Worm (Caenorhabditis elegans): Measurements from ENCODE around the gene Y38F2AL.12.

The Y38F2AL.12 gene

ce11 chrIV:2311554-2311953, 4.8 kb upstream of the Y38F2AL.12 start:
- TF ChIP-seq hif-1 (tag; optimal IDR thresholded peaks at IDR 0.05) (no peak), saeg-2 (GFP tag; IDR thresholded peaks at IDR 0.05) (no peak), lin-38 (GFP tag; IDR thresholded peaks at IDR 0.05) (peak; percentile 92)

ce11 chrIV:2313721-2314683, 2.4 kb upstream of the Y38F2AL.12 start, which contains the start of gene vha-11:
vha-11 (minus strand) TSS chrIV:2314567.
- 0 out of 2 replicates have a peak, but pooled peaks have one; percentile 7 for TF ChIP-seq mdt-29 (GFP tag; IDR thresholded peaks at IDR 0.05)
- 0 out of 2 replicates have a peak, but pooled peaks have one; percentile 4 for TF ChIP-seq lim-7 (GFP tag; IDR thresholded peaks at IDR 0.05)
- peak; percentile 27; the same call in 1 of the 2 replicates for TF ChIP-seq pha-4 (GFP tag; IDR thresholded peaks at IDR 0.05)
- no peak for TF ChIP-seq pha-4 (tag; optimal IDR thresholded peaks at IDR 0.05)
- 0 out of 2 replicates have a peak, but pooled peaks have one; percentile 3 for TF ChIP-seq madf-9 (GFP tag; conservative IDR thresholded peaks at IDR 0.05)
- peak; percentile 1 for TF ChIP-seq sdz-12 (GFP tag; optimal IDR thresholded peaks at IDR 0.05)
- peak; percentile 62 for TF ChIP-seq ama-1 (optimal IDR thresholded peaks at IDR 0.05)
- TF ChIP-seq mes-2 (tag; optimal IDR thresholded peaks at IDR 0.05; ENCODE audit: poor library complexity, severe bottlenecking), result peak; percentile 10
- TF ChIP-seq vab-7 (GFP tag; IDR thresholded peaks at IDR 0.05), result no peak
- TF ChIP-seq nhr-102 (tag; optimal IDR thresholded peaks at IDR 0.05), result peak; percentile 28
- no peak for TF ChIP-seq daf-16 (GFP tag; optimal IDR thresholded peaks at IDR 0.05)
- TF ChIP-seq daf-16 (tag; optimal IDR thresholded peaks at IDR 0.05), result peak; percentile 28
- no peak for TF ChIP-seq cey-2 (tag; optimal IDR thresholded peaks at IDR 0.05; ENCODE audit: borderline replicate concordance, insufficient read depth)
- peak; percentile 56 for TF ChIP-seq Y48G9A.11 (GFP tag; IDR thresholded peaks at IDR 0.05)
- TF ChIP-seq lin-38 (GFP tag; IDR thresholded peaks at IDR 0.05), result peak; percentile 76
- TF ChIP-seq aha-1 (tag), result peak; percentile 99
- no peak for TF ChIP-seq ztf-7 (tag; optimal IDR thresholded peaks at IDR 0.05)
- no peak for TF ChIP-seq R02D3.7 (tag; optimal IDR thresholded peaks at IDR 0.05)
- TF ChIP-seq zfp-3 (GFP tag; conservative IDR thresholded peaks at IDR 0.05), result peak; percentile 51; the same call in 1 of the 2 replicates
- peak; percentile 90 for TF ChIP-seq ceh-28 (tag; optimal IDR thresholded peaks at IDR 0.05)
- TF ChIP-seq tra-1 (GFP tag; IDR thresholded peaks at IDR 0.05), result 0 out of 2 replicates have a peak, but pooled peaks have one; percentile 13

- no peak for TF ChIP-seq spr-3 (GFP tag; optimal IDR thresholded peaks at IDR 0.05)
- no peak for TF ChIP-seq skn-1 (tag; optimal IDR thresholded peaks at IDR 0.05)
- no peak for TF ChIP-seq daf-16 (GFP tag; optimal IDR thresholded peaks at IDR 0.05)
- TF ChIP-seq daf-16 (tag; optimal IDR thresholded peaks at IDR 0.05), result no peak
- no peak for TF ChIP-seq T20F7.1 (GFP tag; optimal IDR thresholded peaks at IDR 0.05)
- TF ChIP-seq ceh-82 (tag; optimal IDR thresholded peaks at IDR 0.05), result no peak
- peak in 1 of 2 experiments; percentile 10 for TF ChIP-seq lsy-2 (tag; optimal IDR thresholded peaks at IDR 0.05)
- no peak for TF ChIP-seq arid-1 (GFP tag; conservative IDR thresholded peaks at IDR 0.05)
- TF ChIP-seq daf-8 (GFP tag; IDR thresholded peaks at IDR 0.05), result no peak
- TF ChIP-seq ceh-28 (tag; optimal IDR thresholded peaks at IDR 0.05), result peak; percentile 75
- TF ChIP-seq daf-12 (tag; optimal IDR thresholded peaks at IDR 0.05), result no peak
- no peak for TF ChIP-seq pha-4 (GFP tag; IDR thresholded peaks at IDR 0.05)
- TF ChIP-seq pha-4 (tag; optimal IDR thresholded peaks at IDR 0.05), result no peak
- no peak for TF ChIP-seq nhr-111 (GFP tag; optimal IDR thresholded peaks at IDR 0.05)
- TF ChIP-seq mes-2 (tag; optimal IDR thresholded peaks at IDR 0.05; ENCODE audit: poor library complexity, severe bottlenecking), result no peak
- no peak for TF ChIP-seq hlh-11 (tag; optimal IDR thresholded peaks at IDR 0.05)
- TF ChIP-seq zip-2 (tag; optimal IDR thresholded peaks at IDR 0.05), result no peak
- no peak for TF ChIP-seq Y5F2A.4 (GFP tag; optimal IDR thresholded peaks at IDR 0.05)
- TF ChIP-seq tag-97 (GFP tag; IDR thresholded peaks at IDR 0.05), result no peak
- TF ChIP-seq cey-2 (tag; optimal IDR thresholded peaks at IDR 0.05; ENCODE audit: borderline replicate concordance, insufficient read depth), result no peak
- TF ChIP-seq T26A8.4 (GFP tag; IDR thresholded peaks at IDR 0.05), result no peak
- no peak for TF ChIP-seq R02D3.7 (tag; optimal IDR thresholded peaks at IDR 0.05)
- no peak for TF ChIP-seq nhr-25 (tag; optimal IDR thresholded peaks at IDR 0.05; ENCODE audit: borderline replicate concordance, insufficient read depth)
- no peak for TF ChIP-seq ama-1 (optimal IDR thresholded peaks at IDR 0.05)
- TF ChIP-seq lin-39 (tag; optimal IDR thresholded peaks at IDR 0.05), result no peak
- 0 out of 2 replicates have a peak, but pooled peaks have one; percentile 7 for TF ChIP-seq php-3 (GFP tag; IDR thresholded peaks at IDR 0.05)
- peak; percentile 9 for TF ChIP-seq aha-1 (tag)
- TF ChIP-seq hif-1 (tag; optimal IDR thresholded peaks at IDR 0.05), result no peak
- TF ChIP-seq fos-1 (tag; optimal IDR thresholded peaks at IDR 0.05), result no peak
Measured at ce11 chrIV:2314862-2315261, 1.5 kb upstream of the Y38F2AL.12 start.

Data from whole organism, L4 larva.